Fruit fly (Drosophila melanogaster) whole organism, embryonic: Measurements from ENCODE around the gene eIF4E7.

Experiments
- CG10543 ChIP-seq: fragments of 200-800 bp; sonication (Bioruptor generic); optimal IDR thresholded peaks from 3 replicates; lab custom pipeline; 2017; ENCODE audit warnings: missing biosample characterization, mild to moderate bottlenecking, missing genetic modification characterization, moderate library complexity
- CG12236 ChIP-seq: fragments of 200-800 bp; sonication (Bioruptor generic); optimal IDR thresholded peaks from 2 replicates; lab custom pipeline; 2016; ENCODE audit warnings: missing biosample characterization, missing genetic modification characterization
- CG13624 ChIP-seq: fragments of 200-800 bp; sonication (Bioruptor generic); optimal IDR thresholded peaks from 2 replicates; lab custom pipeline; 2016; ENCODE audit warnings: missing biosample characterization, missing genetic modification characterization
- CG13775 ChIP-seq: fragments of 200-800 bp; sonication (Bioruptor generic); optimal IDR thresholded peaks from 3 replicates; lab custom pipeline; 2017; ENCODE audit warnings: missing biosample characterization, mild to moderate bottlenecking, missing genetic modification characterization
- CG14050 ChIP-seq: fragments of 200-800 bp; sonication (Bioruptor generic); IDR thresholded peaks from 3 replicates; pipeline ENCODE4 v1.3.6; 2022; ENCODE audit warnings: missing biosample characterization, missing genetic modification characterization
- CG16813 ChIP-seq: fragments of 200-800 bp; sonication (Bioruptor generic); IDR thresholded peaks from 3 replicates; pipeline ENCODE4 v1.3.6; 2022; ENCODE audit warnings: missing biosample characterization, missing genetic modification characterization; ENCODE audit not compliant: partially characterized antibody
- CG17186 ChIP-seq: fragments of 200-800 bp; sonication (Bioruptor generic); optimal IDR thresholded peaks from 3 replicates; lab custom pipeline; 2017; ENCODE audit warnings: missing biosample characterization, missing genetic modification reagents, missing genetic modification characterization
- CG17802 ChIP-seq: fragments of 200-800 bp; sonication (Bioruptor generic); optimal IDR thresholded peaks from 2 replicates; lab custom pipeline; 2018; ENCODE audit warnings: missing biosample characterization, mild to moderate bottlenecking, missing genetic modification characterization, moderate library complexity
- CG17829 ChIP-seq: fragments of 200-800 bp; optimal IDR thresholded peaks from 2 replicates; lab custom pipeline; 2019; ENCODE audit warnings: missing biosample characterization, mild to moderate bottlenecking, missing genetic modification characterization, moderate library complexity
- CG17912 ChIP-seq: fragments of 200-800 bp; sonication (Bioruptor generic); optimal IDR thresholded peaks from 2 replicates; lab custom pipeline; 2018; ENCODE audit warnings: missing biosample characterization, mild to moderate bottlenecking, missing genetic modification characterization
- CG18599 ChIP-seq: fragments of 200-800 bp; sonication (Bioruptor generic); optimal IDR thresholded peaks from 3 replicates; lab custom pipeline; 2017; ENCODE audit warnings: missing biosample characterization, missing genetic modification characterization, mild to moderate bottlenecking, moderate library complexity, missing genetic modification reagents
- CG18619 ChIP-seq: fragments of 200-800 bp; sonication (Bioruptor generic); optimal IDR thresholded peaks from 3 replicates; lab custom pipeline; 2017; ENCODE audit warnings: missing biosample characterization, mild to moderate bottlenecking, missing genetic modification characterization
- CG2120 ChIP-seq: fragments of 200-800 bp; sonication (Bioruptor generic); optimal IDR thresholded peaks from 3 replicates; lab custom pipeline; 2016; ENCODE audit warnings: missing biosample characterization, missing genetic modification characterization
- CG32532 ChIP-seq: fragments of 200-800 bp; sonication (Bioruptor generic); IDR thresholded peaks from 2 replicates; pipeline ENCODE4 v1.3.6; 2022; ENCODE audit warnings: missing biosample characterization, missing genetic modification characterization
- CG34422 ChIP-seq: fragments of 200-800 bp; sonication (Bioruptor generic); IDR thresholded peaks from 3 replicates; pipeline ENCODE4 v1.3.6; 2022; ENCODE audit warnings: missing biosample characterization, missing genetic modification characterization
- CG42726 ChIP-seq: fragments of 200-800 bp; sonication (Bioruptor generic); IDR thresholded peaks from 2 replicates; pipeline ENCODE4 v1.3.6; 2022; ENCODE audit warnings: missing biosample characterization, missing genetic modification characterization; ENCODE audit not compliant: partially characterized antibody
- CG4854 ChIP-seq: fragments of 200-800 bp; sonication (Bioruptor generic); optimal IDR thresholded peaks from 2 replicates; lab custom pipeline; 2016; ENCODE audit warnings: missing biosample characterization, missing genetic modification characterization, inconsistent platforms
- CG6254 ChIP-seq: fragments of 200-800 bp; sonication (Bioruptor generic); optimal IDR thresholded peaks from 3 replicates; lab custom pipeline; 2017; ENCODE audit warnings: mild to moderate bottlenecking, missing biosample characterization, missing genetic modification reagents, missing genetic modification characterization
- CG6765 ChIP-seq: fragments of 200-800 bp; sonication (Bioruptor generic); optimal IDR thresholded peaks from 3 replicates; lab custom pipeline; 2017; ENCODE audit warnings: missing biosample characterization, mild to moderate bottlenecking, missing genetic modification characterization
- CG7372 ChIP-seq: fragments of 200-800 bp; sonication (Bioruptor generic); IDR thresholded peaks from 2 replicates; pipeline ENCODE4 v1.3.6; 2022; ENCODE audit warnings: missing biosample characterization, missing genetic modification characterization
- CG9797 ChIP-seq: fragments of 200-800 bp; sonication (Bioruptor generic); optimal IDR thresholded peaks from 3 replicates; lab custom pipeline; 2018; ENCODE audit warnings: missing biosample characterization, mild to moderate bottlenecking, missing genetic modification characterization
- Camta ChIP-seq: fragments of 200-800 bp; sonication (Bioruptor generic); optimal IDR thresholded peaks from 2 replicates; lab custom pipeline; 2016; ENCODE audit warnings: missing biosample characterization, missing genetic modification characterization
- Chrac-16 ChIP-seq: fragments of 200-800 bp; sonication (Bioruptor generic); optimal IDR thresholded peaks from 3 replicates; lab custom pipeline; 2016; ENCODE audit warnings: missing biosample characterization, missing genetic modification characterization
- Doc2 ChIP-seq: fragments of 200-800 bp; sonication (Bioruptor generic); IDR thresholded peaks from 2 replicates; pipeline ENCODE4 v1.3.6; 2022; ENCODE audit warnings: missing biosample characterization, missing genetic modification characterization
- Drgx ChIP-seq: fragments of 200-800 bp; sonication (Bioruptor generic); IDR thresholded peaks from 2 replicates; pipeline ENCODE4 v1.3.6; 2022; ENCODE audit warnings: missing biosample characterization, missing genetic modification characterization
- Eip74EF ChIP-seq, 2 experiments: fragments of 200-800 bp in 1 of 2; fragments of >200 bp in 1 of 2; sonication (Bioruptor generic) in 1 of 2; optimal IDR thresholded peaks; 2 replicates each; lab custom pipeline; 2017 to 2019; ENCODE audit warnings: missing biosample characterization in 2 of 2, missing genetic modification characterization in 2 of 2, mild to moderate bottlenecking in 1 of 2, moderate library complexity in 1 of 2
- Hr3 ChIP-seq: fragments of 200-800 bp; sonication (Bioruptor generic); optimal IDR thresholded peaks from 3 replicates; lab custom pipeline; 2016; ENCODE audit warnings: missing biosample characterization, missing genetic modification characterization
- Lim3 ChIP-seq: fragments of 200-800 bp; sonication (Bioruptor generic); IDR thresholded peaks from 2 replicates; pipeline ENCODE4 v1.3.6; 2022; ENCODE audit warnings: missing biosample characterization, missing genetic modification characterization
- Mad ChIP-seq: fragments of 200-800 bp; sonication (Bioruptor generic); optimal IDR thresholded peaks from 2 replicates; lab custom pipeline; 2016; ENCODE audit warnings: missing biosample characterization, missing genetic modification characterization
- Mes4 ChIP-seq: fragments of 200-800 bp; sonication (Bioruptor generic); optimal IDR thresholded peaks from 2 replicates; lab custom pipeline; 2016; ENCODE audit warnings: missing biosample characterization, missing genetic modification characterization
- Myb ChIP-seq: fragments of 200-800 bp; sonication (Bioruptor generic); optimal IDR thresholded peaks from 2 replicates; lab custom pipeline; 2016; ENCODE audit warnings: missing biosample characterization, missing genetic modification characterization
- Oaz ChIP-seq: fragments of 200-800 bp; sonication (Bioruptor generic); IDR thresholded peaks from 2 replicates; pipeline ENCODE4 v1.3.6; 2022; ENCODE audit warnings: missing biosample characterization, missing genetic modification characterization
- Sin3A ChIP-seq: fragments of >200 bp; optimal IDR thresholded peaks from 2 replicates; lab custom pipeline; 2018
- abd-A ChIP-seq: fragments of 200-800 bp; sonication (Bioruptor generic); optimal IDR thresholded peaks from 3 replicates; lab custom pipeline; 2019; ENCODE audit warnings: missing biosample characterization, mild to moderate bottlenecking, missing genetic modification characterization, moderate library complexity
- bcd ChIP-seq: fragments of 200-800 bp; sonication (Bioruptor generic); optimal IDR thresholded peaks from 2 replicates; lab custom pipeline; 2017; ENCODE audit warnings: missing biosample characterization, mild to moderate bottlenecking, missing genetic modification characterization
- btn ChIP-seq: fragments of 200-800 bp; sonication (Bioruptor generic); optimal IDR thresholded peaks from 2 replicates; lab custom pipeline; 2016; ENCODE audit warnings: missing biosample characterization, missing genetic modification characterization
- crol ChIP-seq: fragments of 200-800 bp; sonication (Bioruptor generic); IDR thresholded peaks from 2 replicates; pipeline ENCODE4 v1.3.6; 2022; ENCODE audit warnings: missing biosample characterization, missing genetic modification characterization
- da ChIP-seq: fragments of 200-800 bp; sonication (Bioruptor generic); optimal IDR thresholded peaks from 2 replicates; lab custom pipeline; 2016; ENCODE audit warnings: missing biosample characterization, missing genetic modification characterization
- danr ChIP-seq: fragments of 200-800 bp; sonication (Bioruptor generic); IDR thresholded peaks from 2 replicates; pipeline ENCODE4 v1.3.6; 2022; ENCODE audit warnings: missing biosample characterization, missing genetic modification characterization
- ems ChIP-seq: fragments of 200-800 bp; sonication (Bioruptor generic); optimal IDR thresholded peaks from 3 replicates; lab custom pipeline; 2016; ENCODE audit warnings: missing biosample characterization, missing genetic modification characterization
- esg ChIP-seq: fragments of 200-800 bp; sonication (Bioruptor generic); conservative IDR thresholded peaks from 2 replicates; pipeline ENCODE4 v1.3.6; 2022; ENCODE audit warnings: missing biosample characterization, missing genetic modification characterization
- jumu ChIP-seq: fragments of 200-800 bp; sonication (Bioruptor generic); optimal IDR thresholded peaks from 3 replicates; lab custom pipeline; 2016; ENCODE audit warnings: missing biosample characterization, missing genetic modification characterization
- nerfin-2 ChIP-seq: fragments of 200-800 bp; sonication (Bioruptor generic); IDR thresholded peaks from 2 replicates; pipeline ENCODE4 v1.3.6; 2022; ENCODE audit warnings: missing biosample characterization, missing genetic modification characterization; ENCODE audit not compliant: partially characterized antibody
- pita ChIP-seq: fragments of 200-800 bp; sonication (Bioruptor generic); optimal IDR thresholded peaks from 2 replicates; lab custom pipeline; 2017; ENCODE audit warnings: missing biosample characterization, mild to moderate bottlenecking, missing genetic modification characterization
- run ChIP-seq: fragments of 200-800 bp; sonication (Bioruptor generic); optimal IDR thresholded peaks from 3 replicates; lab custom pipeline; 2018; ENCODE audit warnings: missing biosample characterization, mild to moderate bottlenecking, missing genetic modification characterization
- schlank ChIP-seq: fragments of 200-800 bp; sonication (Bioruptor generic); optimal IDR thresholded peaks from 2 replicates; lab custom pipeline; 2018; ENCODE audit warnings: missing biosample characterization, mild to moderate bottlenecking, missing genetic modification characterization
- slou ChIP-seq: fragments of 200-800 bp; sonication (Bioruptor generic); optimal IDR thresholded peaks from 3 replicates; lab custom pipeline; 2016; ENCODE audit warnings: missing biosample characterization, missing genetic modification characterization
- sna ChIP-seq: fragments of 200-800 bp; sonication (Bioruptor generic); IDR thresholded peaks from 2 replicates; pipeline ENCODE4 v1.3.6; 2022; ENCODE audit warnings: missing biosample characterization, missing genetic modification characterization; ENCODE audit not compliant: partially characterized antibody
- zen2 ChIP-seq: fragments of 200-800 bp; sonication (Bioruptor generic); IDR thresholded peaks from 3 replicates; pipeline ENCODE4 v1.3.6; 2022; ENCODE audit warnings: missing biosample characterization, missing genetic modification characterization; ENCODE audit not compliant: partially characterized antibody
- zfh1 ChIP-seq: fragments of 200-800 bp; sonication (Bioruptor generic); IDR thresholded peaks from 3 replicates; pipeline ENCODE4 v1.3.6; 2022; ENCODE audit warnings: missing biosample characterization, missing genetic modification characterization

The eIF4E7 gene

dm6 chrX:1129575-1130281 lies 32.5 kb downstream of the eIF4E7 start (continued):
- TF ChIP-seq zfh1 (GFP tag; lab: Robert Waterston, UW): peak; percentile 83
- TF ChIP-seq CG6765: no peak
- no peak for TF ChIP-seq CG16813 (GFP tag; lab: Robert Waterston, UW)
- no peak for TF ChIP-seq da (GFP tag; lab: Kevin White, UChicago)
- peak; percentile 59 for TF ChIP-seq CG17829
- TF ChIP-seq CG14050 (GFP tag; lab: Robert Waterston, UW): peak; percentile 56; the same call in 2 of the 3 replicates
- TF ChIP-seq CG17912 (GFP tag; lab: Kevin White, UChicago): no peak
- peak; percentile 10 for TF ChIP-seq Mes4 (GFP tag; lab: Kevin White, UChicago)
- no peak for TF ChIP-seq CG4854 (GFP tag; lab: Kevin White, UChicago)
- peak; percentile 93 for TF ChIP-seq Drgx (GFP tag; lab: Robert Waterston, UW)
- no peak for TF ChIP-seq CG7372
- TF ChIP-seq CG17802 (tag; lab: Kevin White, UChicago): peak; percentile 10
- TF ChIP-seq danr: peak; percentile 34; the same call in 1 of the 2 replicates
- peak; percentile 69; the same call in 2 of the 3 replicates for TF ChIP-seq CG34422 (GFP tag; lab: Robert Waterston, UW)
- TF ChIP-seq Doc2 (GFP tag; lab: Robert Waterston, UW): no peak
- peak; percentile 47 for TF ChIP-seq CG6254 (GFP tag; lab: Kevin White, UChicago)
- peak; percentile 28 for TF ChIP-seq CG18619 (GFP tag; lab: Kevin White, UChicago)
- no peak for TF ChIP-seq nerfin-2 (GFP tag; lab: Robert Waterston, UW)
- TF ChIP-seq Oaz (GFP tag; lab: Robert Waterston, UW): no peak
- TF ChIP-seq pita (GFP tag; lab: Kevin White, UChicago): no peak
- TF ChIP-seq slou (GFP tag; lab: Kevin White, UChicago): no peak
- TF ChIP-seq btn (GFP tag; lab: Kevin White, UChicago): no peak
- TF ChIP-seq CG18599: peak; percentile 9
- TF ChIP-seq schlank (tag; lab: Kevin White, UChicago): no peak
- no peak for TF ChIP-seq esg (GFP tag; lab: Robert Waterston, UW)
- no peak for TF ChIP-seq CG13624 (GFP tag; lab: Kevin White, UChicago)
- TF ChIP-seq zen2: no peak
- peak; percentile 34 for TF ChIP-seq Hr3 (GFP tag; lab: Kevin White, UChicago)
- TF ChIP-seq Sin3A (lab: Kevin White, UChicago): no peak
- TF ChIP-seq CG13775 (GFP tag; lab: Kevin White, UChicago): peak; percentile 36
- peak; percentile 20 for TF ChIP-seq CG2120
- TF ChIP-seq Lim3 (GFP tag; lab: Robert Waterston, UW): no peak
- TF ChIP-seq CG17186 (GFP tag; lab: Kevin White, UChicago): no peak
- peak; percentile 24 for TF ChIP-seq Camta (GFP tag; lab: Kevin White, UChicago)
- TF ChIP-seq sna (GFP tag; lab: Robert Waterston, UW): no peak
- no peak for TF ChIP-seq CG42726 (GFP tag; lab: Robert Waterston, UW)
- TF ChIP-seq CG12236 (GFP tag; lab: Kevin White, UChicago): peak; percentile 52
- TF ChIP-seq bcd: peak; percentile 41
- peak; percentile 29; the same call in 1 of the 2 replicates for TF ChIP-seq crol (GFP tag; lab: Robert Waterston, UW)
- TF ChIP-seq Mad: peak; percentile 24
- TF ChIP-seq jumu: peak; percentile 13
- peak; percentile 13 for TF ChIP-seq Myb (GFP tag; lab: Kevin White, UChicago)
- TF ChIP-seq CG32532: peak; percentile 56; the same call in 1 of the 2 replicates
- no peak for TF ChIP-seq CG9797
- peak; percentile 73 for TF ChIP-seq Chrac-16 (GFP tag; lab: Kevin White, UChicago)
- TF ChIP-seq run: peak; percentile 65
- no peak for TF ChIP-seq abd-A (tag; lab: Kevin White, UChicago)
- TF ChIP-seq Eip74EF (GFP tag; optimal IDR thresholded peaks at IDR 0.05; lab: Kevin White, UChicago): no peak
- TF ChIP-seq CG10543 (GFP tag; lab: Kevin White, UChicago): no peak
- peak; percentile 13 for TF ChIP-seq ems
